Worm (Caenorhabditis elegans): ENCODE data around the gene cept-2.

DNA sequence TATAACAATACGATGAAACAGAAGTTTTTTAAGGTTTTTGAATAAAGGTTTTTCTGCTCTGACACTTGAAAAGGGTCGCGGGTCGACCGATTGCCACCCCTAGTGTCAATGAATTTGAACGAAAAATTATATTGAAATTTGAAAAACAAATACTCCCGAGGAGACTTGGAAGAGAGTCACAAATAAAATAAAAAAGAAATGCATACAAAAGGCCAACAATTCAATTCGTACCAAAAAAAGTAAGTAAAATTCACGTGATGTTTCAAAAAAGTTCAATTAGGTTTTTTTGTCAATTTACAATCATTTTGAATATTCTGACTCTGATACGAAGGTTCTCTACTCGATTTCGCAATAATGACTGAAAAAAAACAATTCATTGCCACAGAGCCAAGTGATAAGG is 45.9 kb downstream of the cept-2 start, which contains the start of gene C15H11.1:
- TF ChIP-seq skn-1 (tag; optimal IDR thresholded peaks at IDR 0.05) (no peak), lin-11 (tag; optimal IDR thresholded peaks at IDR 0.05) (no peak), ceh-82 (tag; optimal IDR thresholded peaks at IDR 0.05) (no peak), nhr-237 (tag; optimal IDR thresholded peaks at IDR 0.05) (no peak), snpc-4 (tag; optimal IDR thresholded peaks at IDR 0.05) (no peak), aly-2 (tag; optimal IDR thresholded peaks at IDR 0.05) (no peak), nhr-25 (tag; optimal IDR thresholded peaks at IDR 0.05) (no peak), nhr-23 (tag; optimal IDR thresholded peaks at IDR 0.05) (no peak)
